Worm (Caenorhabditis elegans) whole organism, L2 larva: Measurements from ENCODE around the gene mltn-3.

Experiments used
- lin-11 ChIP-seq: fragments of 150-350 bp; sonication (generic microtip); optimal IDR thresholded peaks from 2 replicates; lab custom pipeline; 2014; ENCODE audit warnings: missing biosample characterization, missing genetic modification characterization, inconsistent platforms, mixed read lengths
- ztf-4 ChIP-seq: fragments of 150-350 bp; optimal IDR thresholded peaks from 2 replicates; lab custom pipeline; 2014; ENCODE audit warnings: missing biosample characterization, missing genetic modification characterization

DNA sequence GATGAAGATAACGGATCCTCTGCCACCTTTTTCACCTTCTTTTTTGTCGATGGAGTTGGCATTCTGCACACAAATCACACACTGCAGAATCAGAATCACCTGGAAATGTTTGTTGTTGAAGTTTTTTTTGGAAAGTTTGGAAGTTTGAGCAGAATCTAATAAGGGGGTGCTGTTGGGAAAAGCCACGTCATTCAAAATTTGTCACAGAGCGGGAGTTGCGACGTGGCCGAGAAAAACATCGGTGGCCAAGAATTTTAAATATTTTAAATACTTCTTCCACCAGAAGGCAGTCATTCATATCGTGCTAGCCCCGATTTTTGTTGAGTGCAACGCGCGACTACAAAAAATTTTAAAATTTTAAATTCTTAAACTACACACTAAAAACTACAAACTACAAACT, 46.2 kb downstream of the mltn-3 start, which contains the start of gene rpi-1:
- TF ChIP-seq lin-11 (no peak), ztf-4 (tag; lab: Kevin White, UChicago) (no peak)
